Worm (Caenorhabditis elegans): ENCODE measurements around the gene C07D8.5.
"Not testable (repeated sequence)": the region's sequence is repeated elsewhere in the genome, so short reads cannot be mapped to it uniquely, and the experiment has no call there.

C07D8.5 gene

DNA sequence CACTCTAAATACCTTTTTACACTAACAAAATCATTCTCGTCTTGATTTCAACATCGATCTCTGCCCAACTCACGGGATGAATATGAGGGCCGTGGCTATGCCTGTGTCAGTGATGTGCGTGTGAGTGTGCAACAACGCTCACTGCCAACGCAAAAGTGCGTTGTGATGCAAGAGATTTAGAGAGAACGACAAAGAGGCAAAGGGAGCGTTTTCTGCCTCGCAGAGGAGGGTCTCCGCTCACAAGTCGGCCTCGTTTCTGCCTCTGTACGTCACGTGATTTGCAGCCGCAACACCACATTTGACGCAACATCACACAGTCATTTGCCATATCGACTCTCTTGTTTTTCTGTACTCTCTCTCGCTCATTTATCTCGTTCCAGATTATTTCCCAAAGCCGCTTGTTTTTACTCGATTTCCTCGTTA lies 9.5 kb upstream of the C07D8.5 start, which contains the start of gene epg-7 (continued):
- TF ChIP-seq fkh-10 (GFP tag; optimal IDR thresholded peaks at IDR 0.05) (peak; percentile 3), nhr-43 (tag; optimal IDR thresholded peaks at IDR 0.05; ENCODE audit: poor library complexity, severe bottlenecking) (peak; percentile 92), elt-3 (tag; optimal IDR thresholded peaks at IDR 0.05) (peak in 1 of 3 experiments; percentile 69), aly-2 (tag; optimal IDR thresholded peaks at IDR 0.05) (no peak)

DNA sequence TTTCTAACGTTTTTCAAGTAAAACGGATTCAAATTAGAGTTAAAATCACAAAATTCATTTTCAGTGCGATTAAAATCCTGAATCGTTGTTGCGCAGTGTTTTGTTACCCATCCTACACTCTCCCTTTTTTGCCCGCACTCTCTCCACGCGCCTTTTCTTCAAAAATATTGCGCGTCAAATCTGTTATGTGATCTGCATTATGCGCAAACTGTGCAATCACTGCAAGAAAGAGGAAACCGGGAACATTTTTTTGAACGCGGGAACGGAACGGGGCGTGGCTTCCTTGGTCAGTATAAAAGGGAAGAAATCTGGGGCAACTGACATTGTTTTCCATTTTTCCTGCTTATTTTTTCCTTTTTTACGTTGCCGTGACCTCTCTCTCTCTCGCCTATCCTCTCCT lies 3.5 kb upstream of the C07D8.5 start:
- TF ChIP-seq ztf-11 (tag; optimal IDR thresholded peaks at IDR 0.05) (no peak), nfya-1 (tag; optimal IDR thresholded peaks at IDR 0.05; ENCODE audit: insufficient read depth) (peak; percentile 2), elt-1 (tag; optimal IDR thresholded peaks at IDR 0.05) (peak; percentile 22), ceh-28 (tag; optimal IDR thresholded peaks at IDR 0.05) (no peak), lin-39 (tag; optimal IDR thresholded peaks at IDR 0.05) (no peak), hmg-11 (tag; optimal IDR thresholded peaks at IDR 0.05) (peak; percentile 17), nhr-76 (tag; optimal IDR thresholded peaks at IDR 0.05) (no peak), pha-4 (tag; optimal IDR thresholded peaks at IDR 0.05) (peak; percentile 10), elt-2 (tag; optimal IDR thresholded peaks at IDR 0.05) (no peak), nhr-237 (tag; optimal IDR thresholded peaks at IDR 0.05) (no peak), mml-1 (tag; optimal IDR thresholded peaks at IDR 0.05) (no peak), lin-15B (tag; optimal IDR thresholded peaks at IDR 0.05) (no peak), daf-12 (tag; optimal IDR thresholded peaks at IDR 0.05) (no peak), R02D3.7 (tag; optimal IDR thresholded peaks at IDR 0.05) (no peak)

DNA sequence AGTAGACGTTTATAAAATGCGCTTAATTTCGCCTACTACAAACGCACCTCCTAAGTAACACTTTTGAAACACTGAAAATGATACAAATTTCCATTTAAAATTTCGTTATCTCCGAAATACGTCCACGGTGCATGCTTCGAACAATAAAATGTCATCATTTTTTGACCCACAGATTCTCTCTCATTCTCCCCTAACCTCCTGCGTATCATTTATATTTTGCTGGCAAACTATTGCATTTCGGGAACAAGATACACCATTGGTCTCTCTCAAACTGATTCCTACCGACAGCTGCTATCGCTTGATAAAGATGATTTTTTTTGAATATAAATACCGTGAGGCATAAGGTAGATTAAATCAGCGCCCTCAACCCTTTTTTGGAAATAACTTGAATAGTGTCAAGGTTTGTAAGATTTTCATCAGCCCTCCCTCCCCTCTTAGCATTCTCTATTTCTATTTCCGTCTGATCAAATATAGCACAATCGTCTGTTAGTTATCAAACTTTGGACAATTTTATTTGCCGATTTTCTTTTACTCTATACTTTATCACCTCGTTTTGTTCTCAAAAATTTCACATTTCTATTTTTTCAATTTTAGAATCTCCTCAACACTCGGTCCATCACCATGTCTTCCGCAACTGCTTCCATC lies 2.8 kb upstream of the C07D8.5 start, which contains the start of gene C07D8.6:
Gene C07D8.6, plus strand, starts transcription at position 595 of the 645 bp plus-strand sequence.
- no peak for TF ChIP-seq mml-1 (tag; optimal IDR thresholded peaks at IDR 0.05)
- peak; percentile 92 for TF ChIP-seq pqm-1 (tag; optimal IDR thresholded peaks at IDR 0.05)
- no peak for TF ChIP-seq fos-1 (tag; optimal IDR thresholded peaks at IDR 0.05)
- no peak for TF ChIP-seq daf-12 (tag; optimal IDR thresholded peaks at IDR 0.05)
- TF ChIP-seq ZK546.5 (tag; optimal IDR thresholded peaks at IDR 0.05) = no peak
- TF ChIP-seq mdl-1 (tag; optimal IDR thresholded peaks at IDR 0.05) = no peak
- TF ChIP-seq pha-4 (tag; optimal IDR thresholded peaks at IDR 0.05) = peak; percentile 26
- no peak for TF ChIP-seq snpc-4 (tag; optimal IDR thresholded peaks at IDR 0.05)
- TF ChIP-seq nfya-1 (tag; optimal IDR thresholded peaks at IDR 0.05; ENCODE audit: insufficient read depth) = peak; percentile 36
- TF ChIP-seq ceh-28 (tag; optimal IDR thresholded peaks at IDR 0.05) = no peak
- no peak for TF ChIP-seq unc-39 (tag; optimal IDR thresholded peaks at IDR 0.05)
- TF ChIP-seq sea-2 (GFP tag; optimal IDR thresholded peaks at IDR 0.05) = no peak
- TF ChIP-seq egl-5 (tag; optimal IDR thresholded peaks at IDR 0.05) = no peak
- peak; percentile 26 for TF ChIP-seq jun-1 (tag; optimal IDR thresholded peaks at IDR 0.05)
- TF ChIP-seq eor-1 (tag; optimal IDR thresholded peaks at IDR 0.05) = no peak
- TF ChIP-seq fkh-10 (GFP tag; optimal IDR thresholded peaks at IDR 0.05) = no peak
- peak; percentile 8 for TF ChIP-seq nhr-77 (tag; optimal IDR thresholded peaks at IDR 0.05)
- TF ChIP-seq aly-2 (tag; optimal IDR thresholded peaks at IDR 0.05) = no peak
- TF ChIP-seq elt-2 (tag; optimal IDR thresholded peaks at IDR 0.05) = peak; percentile 97
- peak; percentile 88 for TF ChIP-seq skn-1 (tag; optimal IDR thresholded peaks at IDR 0.05)
- TF ChIP-seq nhr-237 (tag; optimal IDR thresholded peaks at IDR 0.05) = no peak
- TF ChIP-seq hmg-11 (tag; optimal IDR thresholded peaks at IDR 0.05) = no peak
- TF ChIP-seq nhr-43 (tag; optimal IDR thresholded peaks at IDR 0.05; ENCODE audit: poor library complexity, severe bottlenecking) = no peak
- no peak for TF ChIP-seq nhr-25 (tag; optimal IDR thresholded peaks at IDR 0.05)
- no peak for TF ChIP-seq lsy-12 (tag; optimal IDR thresholded peaks at IDR 0.05)

DNA sequence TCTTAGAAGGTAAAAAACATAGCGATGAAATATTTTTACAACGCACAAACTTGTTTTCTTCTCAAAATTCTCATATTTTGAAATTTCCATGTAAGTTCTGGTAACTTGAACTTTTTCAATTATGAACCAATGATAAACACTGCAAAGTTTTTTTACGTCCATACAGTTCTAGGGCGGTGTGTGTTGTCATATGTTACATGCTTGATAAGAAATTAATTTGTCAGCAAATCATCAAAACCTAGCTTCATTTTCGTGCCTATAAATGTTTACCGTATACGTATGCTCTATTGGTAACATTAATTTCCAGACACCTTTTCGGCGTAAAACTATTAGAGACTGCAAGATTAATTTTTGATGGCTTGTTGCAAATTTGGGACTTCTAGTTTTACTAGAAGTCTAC lies 629 bp upstream of the C07D8.5 start:
- TF ChIP-seq elt-3 (tag; optimal IDR thresholded peaks at IDR 0.05) = no peak
- peak; percentile 30 for TF ChIP-seq pha-4 (tag; optimal IDR thresholded peaks at IDR 0.05)
- TF ChIP-seq skn-1 (tag; optimal IDR thresholded peaks at IDR 0.05) = peak; percentile 59
- TF ChIP-seq elt-2 (tag; optimal IDR thresholded peaks at IDR 0.05) = peak; percentile 60

DNA sequence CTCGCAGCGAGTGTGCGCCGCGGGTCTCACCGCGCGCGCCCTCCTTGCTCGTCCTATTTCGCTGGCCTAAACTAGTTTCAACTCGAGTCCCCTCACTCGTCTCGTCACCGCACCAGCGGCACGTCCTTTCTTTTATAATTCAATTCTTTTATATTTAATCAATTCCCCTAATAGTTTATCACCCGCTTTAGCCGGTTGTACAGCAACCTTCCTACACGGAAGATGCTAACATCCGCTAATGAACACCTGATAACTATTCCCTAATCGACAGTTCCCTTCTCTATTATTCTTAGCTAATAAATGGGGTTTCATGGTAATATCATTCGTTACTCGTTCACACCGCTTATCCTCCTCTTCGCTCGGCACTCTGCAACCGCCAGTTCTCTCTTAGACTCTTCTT lies 21.4 kb downstream of the C07D8.5 start, which contains the start of gene C56G3.2:
Gene C56G3.2, plus strand, starts transcription at position 301 of the 400 bp plus-strand sequence.
- TF ChIP-seq nhr-25, skn-1, nhr-77 (tag; optimal IDR thresholded peaks at IDR 0.05): not testable (repeated sequence)

Data from whole organism, L3 larva.